Worm (Caenorhabditis elegans): ENCODE results near the gene C50F7.5.
A peak's percentile ranks its signal among the peaks of the same experiment; 100 is the strongest.

- TF ChIP-seq nhr-11 (tag; optimal IDR thresholded peaks at IDR 0.05) (no peak), skn-1 (tag; optimal IDR thresholded peaks at IDR 0.05) (no peak), F13H6.1 (tag; optimal IDR thresholded peaks at IDR 0.05) (peak; percentile 24), snpc-4 (tag; optimal IDR thresholded peaks at IDR 0.05) (no peak), lsy-2 (tag; optimal IDR thresholded peaks at IDR 0.05) (peak in 1 of 2 experiments; percentile 20), R02D3.7 (tag; optimal IDR thresholded peaks at IDR 0.05) (no peak), blmp-1 (tag; optimal IDR thresholded peaks at IDR 0.05; ENCODE audit: insufficient read depth) (no peak), nhr-129 (tag; optimal IDR thresholded peaks at IDR 0.05) (no peak), dmd-4 (tag; optimal IDR thresholded peaks at IDR 0.05) (no peak)
Observed at ce11 chrIV:7723555-7723954, 3.0 kb upstream of the C50F7.5 start.
